Fruit fly (Drosophila melanogaster) whole organism, embryonic: Measurements from ENCODE around the gene Gdi.

Experiments used
- Atf-2 ChIP-seq: fragments of 200-800 bp; sonication (Bioruptor generic); optimal IDR thresholded peaks from 2 replicates; lab custom pipeline; 2016; ENCODE audit warnings: missing biosample characterization, missing genetic modification characterization
- Bdp1 ChIP-seq: fragments of 200-800 bp; sonication (Bioruptor generic); optimal IDR thresholded peaks from 3 replicates; lab custom pipeline; 2016; ENCODE audit warnings: missing biosample characterization, missing genetic modification characterization
- Blimp-1 ChIP-seq: fragments of 200-800 bp; sonication (Bioruptor generic); optimal IDR thresholded peaks from 3 replicates; lab custom pipeline; 2018; ENCODE audit warnings: missing biosample characterization, missing genetic modification characterization, mild to moderate bottlenecking, moderate library complexity, missing genetic modification reagents
- CG10366 ChIP-seq: fragments of 200-800 bp; sonication (Bioruptor generic); IDR thresholded peaks from 2 replicates; pipeline ENCODE4 v1.3.6; 2022; ENCODE audit warnings: missing biosample characterization, missing genetic modification characterization
- CG11723 ChIP-seq: fragments of 200-800 bp; sonication (Bioruptor generic); optimal IDR thresholded peaks from 2 replicates; lab custom pipeline; 2017; ENCODE audit warnings: missing biosample characterization, mild to moderate bottlenecking, missing genetic modification characterization
- CG14667 ChIP-seq: fragments of 200-800 bp; sonication (Bioruptor generic); IDR thresholded peaks from 2 replicates; pipeline ENCODE4 v1.3.6; 2022; ENCODE audit warnings: missing biosample characterization, missing genetic modification characterization
- CG1529 ChIP-seq: fragments of 200-800 bp; sonication (Bioruptor generic); optimal IDR thresholded peaks from 3 replicates; lab custom pipeline; 2018; ENCODE audit warnings: missing biosample characterization, missing genetic modification characterization
- CG15696 ChIP-seq: fragments of 200-800 bp; sonication (Bioruptor generic); optimal IDR thresholded peaks from 2 replicates; lab custom pipeline; 2019; ENCODE audit warnings: missing biosample characterization, mild to moderate bottlenecking, missing genetic modification characterization, moderate library complexity
- CG17612 ChIP-seq: fragments of 200-800 bp; sonication (Bioruptor generic); IDR thresholded peaks from 2 replicates; pipeline ENCODE4 v1.3.6; 2022; ENCODE audit warnings: missing biosample characterization, missing genetic modification characterization
- CG17802 ChIP-seq: fragments of 200-800 bp; sonication (Bioruptor generic); optimal IDR thresholded peaks from 2 replicates; lab custom pipeline; 2018; ENCODE audit warnings: missing biosample characterization, mild to moderate bottlenecking, missing genetic modification characterization, moderate library complexity
- CG17829 ChIP-seq: fragments of 200-800 bp; optimal IDR thresholded peaks from 2 replicates; lab custom pipeline; 2019; ENCODE audit warnings: missing biosample characterization, mild to moderate bottlenecking, missing genetic modification characterization, moderate library complexity
- CG2199 ChIP-seq: fragments of 200-800 bp; sonication (Bioruptor generic); IDR thresholded peaks from 3 replicates; pipeline ENCODE4 v1.3.6; 2022; ENCODE audit warnings: missing biosample characterization, missing genetic modification characterization
- CG31388 ChIP-seq: fragments of 200-800 bp; sonication (Bioruptor generic); optimal IDR thresholded peaks from 2 replicates; lab custom pipeline; 2016; ENCODE audit warnings: missing biosample characterization, missing genetic modification characterization
- CG3726 ChIP-seq: fragments of 200-800 bp; sonication (Bioruptor generic); IDR thresholded peaks from 3 replicates; pipeline ENCODE4, ENCODE4 v1.3.6; 2022; ENCODE audit warnings: missing biosample characterization, missing genetic modification characterization
- CG6175 ChIP-seq: fragments of 200-800 bp; sonication (Bioruptor generic); IDR thresholded peaks from 3 replicates; pipeline ENCODE4 v1.3.6; 2022; ENCODE audit warnings: missing biosample characterization, missing genetic modification characterization
- CG6272 ChIP-seq: fragments of 200-800 bp; sonication (Bioruptor generic); IDR thresholded peaks from 2 replicates; pipeline ENCODE4 v1.3.6; 2022; ENCODE audit warnings: missing biosample characterization, missing genetic modification characterization
- CG7745 ChIP-seq: fragments of 200-800 bp; sonication (Bioruptor generic); optimal IDR thresholded peaks from 2 replicates; lab custom pipeline; 2018; ENCODE audit warnings: missing biosample characterization, mild to moderate bottlenecking, missing genetic modification characterization, moderate library complexity
- CG9817 ChIP-seq: fragments of 200-800 bp; sonication (Bioruptor generic); optimal IDR thresholded peaks from 2 replicates; lab custom pipeline; 2018; ENCODE audit warnings: missing biosample characterization, mild to moderate bottlenecking, missing genetic modification characterization, moderate library complexity
- Dek ChIP-seq: fragments of 200-800 bp; sonication (Bioruptor generic); optimal IDR thresholded peaks from 3 replicates; lab custom pipeline; 2019; ENCODE audit warnings: missing biosample characterization, mild to moderate bottlenecking, missing genetic modification characterization, moderate library complexity
- ERR ChIP-seq: fragments of 200-800 bp; sonication (Bioruptor generic); optimal IDR thresholded peaks from 2 replicates; lab custom pipeline; 2016; ENCODE audit warnings: missing biosample characterization, missing genetic modification characterization
- GATAe ChIP-seq: fragments of 200-800 bp; sonication (Bioruptor generic); conservative IDR thresholded peaks from 2 replicates; pipeline ENCODE4 v1.3.6; 2022; ENCODE audit warnings: missing biosample characterization, missing genetic modification characterization
- Hey ChIP-seq: fragments of 200-800 bp; sonication (Bioruptor generic); optimal IDR thresholded peaks from 3 replicates; lab custom pipeline; 2018; ENCODE audit warnings: missing biosample characterization, mild to moderate bottlenecking, missing genetic modification characterization
- Hr51 ChIP-seq, 2 experiments: fragments of 200-800 bp; sonication (Bioruptor generic); optimal IDR thresholded peaks; 2 replicates in 1 of 2; 3 replicates in 1 of 2; lab custom pipeline; 2016 to 2018; ENCODE audit warnings: missing biosample characterization in 2 of 2, missing genetic modification characterization in 2 of 2, mild to moderate bottlenecking in 1 of 2, moderate library complexity in 1 of 2
- Nf-YB ChIP-seq: fragments of 200-800 bp; sonication (Bioruptor generic); optimal IDR thresholded peaks from 3 replicates; lab custom pipeline; 2019; ENCODE audit warnings: missing biosample characterization, mild to moderate bottlenecking, missing genetic modification characterization, moderate library complexity
- Opbp ChIP-seq: fragments of 200-800 bp; sonication (Bioruptor generic); IDR thresholded peaks from 3 replicates; pipeline ENCODE4 v1.3.6; 2022; ENCODE audit warnings: missing biosample characterization, missing genetic modification characterization; ENCODE audit not compliant: partially characterized antibody
- Sry-β ChIP-seq: fragments of 200-800 bp; sonication (Bioruptor generic); optimal IDR thresholded peaks from 2 replicates; lab custom pipeline; 2018; ENCODE audit warnings: missing biosample characterization, mild to moderate bottlenecking, missing genetic modification characterization, moderate library complexity
- Trl ChIP-seq, 3 experiments: fragments of >200 bp in 2 of 3; fragments of 200-800 bp in 1 of 3; sonication (Bioruptor generic) in 1 of 3; optimal IDR thresholded peaks; 2 replicates in 1 of 3; 3 replicates in 2 of 3; lab custom pipeline; 2016 to 2017; ENCODE audit warnings: missing biosample characterization in 1 of 3, missing genetic modification characterization in 1 of 3
- Xbp1 ChIP-seq: fragments of 200-800 bp; sonication (Bioruptor generic); optimal IDR thresholded peaks from 3 replicates; lab custom pipeline; 2016; ENCODE audit warnings: missing biosample characterization, mild to moderate bottlenecking, missing genetic modification characterization
- abd-A ChIP-seq: fragments of 200-800 bp; sonication (Bioruptor generic); optimal IDR thresholded peaks from 3 replicates; lab custom pipeline; 2019; ENCODE audit warnings: missing biosample characterization, mild to moderate bottlenecking, missing genetic modification characterization, moderate library complexity
- bbx ChIP-seq: fragments of 200-800 bp; sonication (Bioruptor generic); IDR thresholded peaks from 2 replicates; pipeline ENCODE4 v1.3.6; 2022; ENCODE audit warnings: missing biosample characterization, missing genetic modification characterization; ENCODE audit not compliant: partially characterized antibody
- bigmax ChIP-seq: fragments of 200-800 bp; sonication (Bioruptor generic); optimal IDR thresholded peaks from 2 replicates; lab custom pipeline; 2018; ENCODE audit warnings: missing biosample characterization, mild to moderate bottlenecking, missing genetic modification characterization
- bowl ChIP-seq: fragments of 200-800 bp; sonication (Bioruptor generic); IDR thresholded peaks from 2 replicates; pipeline ENCODE4 v1.3.6; 2022; ENCODE audit warnings: missing biosample characterization, missing genetic modification characterization
- chinmo ChIP-seq: fragments of 200-800 bp; sonication (Bioruptor generic); IDR thresholded peaks from 4 replicates; pipeline ENCODE4 v1.3.6; 2022; ENCODE audit warnings: missing biosample characterization, missing genetic modification characterization; ENCODE audit not compliant: partially characterized antibody
- exex ChIP-seq: fragments of 200-800 bp; sonication (Bioruptor generic); optimal IDR thresholded peaks from 4 replicates; lab custom pipeline; 2018; ENCODE audit warnings: missing biosample characterization, mild to moderate bottlenecking, missing genetic modification characterization, moderate library complexity
- fd102C ChIP-seq: fragments of 200-800 bp; sonication (Bioruptor generic); optimal IDR thresholded peaks from 2 replicates; lab custom pipeline; 2018; ENCODE audit warnings: missing biosample characterization, mild to moderate bottlenecking, missing genetic modification characterization, moderate library complexity
- gsb-n ChIP-seq: fragments of 200-800 bp; sonication (Bioruptor generic); optimal IDR thresholded peaks from 3 replicates; lab custom pipeline; 2018; ENCODE audit warnings: missing biosample characterization, mild to moderate bottlenecking, missing genetic modification characterization
- hkb ChIP-seq, 2 experiments: fragments of 200-800 bp in 1 of 2; fragments of >200 bp in 1 of 2; sonication (Bioruptor generic) in 1 of 2; IDR thresholded peaks in 1 of 2; optimal IDR thresholded peaks in 1 of 2; 2 replicates each; pipeline versions ENCODE4 v1.3.6 to Lab custom; 2017 to 2022; ENCODE audit warnings: missing biosample characterization in 1 of 2, missing genetic modification characterization in 1 of 2
- kay ChIP-seq: fragments of 200-800 bp; sonication (Bioruptor generic); optimal IDR thresholded peaks from 2 replicates; lab custom pipeline; 2016; ENCODE audit warnings: missing biosample characterization, missing genetic modification characterization
- lab ChIP-seq: fragments of 200-800 bp; sonication (Bioruptor generic); optimal IDR thresholded peaks from 3 replicates; lab custom pipeline; 2017; ENCODE audit warnings: missing biosample characterization, missing genetic modification characterization, mild to moderate bottlenecking, moderate library complexity, missing genetic modification reagents
- mam ChIP-seq: fragments of 200-800 bp; sonication (Bioruptor generic); optimal IDR thresholded peaks from 3 replicates; lab custom pipeline; 2016; ENCODE audit warnings: missing biosample characterization, missing genetic modification characterization
- mirr ChIP-seq: fragments of 200-800 bp; sonication (Bioruptor generic); optimal IDR thresholded peaks from 3 replicates; lab custom pipeline; 2018; ENCODE audit warnings: missing biosample characterization, mild to moderate bottlenecking, missing genetic modification characterization
- mld ChIP-seq: fragments of 200-800 bp; sonication (Bioruptor generic); IDR thresholded peaks from 3 replicates; pipeline ENCODE4 v1.3.6; 2022; ENCODE audit warnings: missing biosample characterization, missing genetic modification characterization; ENCODE audit not compliant: partially characterized antibody
- onecut ChIP-seq: fragments of 200-800 bp; sonication (Bioruptor generic); IDR thresholded peaks from 2 replicates; pipeline ENCODE4 v1.3.6; 2022; ENCODE audit warnings: missing biosample characterization, missing genetic modification characterization
- pb ChIP-seq: fragments of 200-800 bp; sonication (Bioruptor generic); optimal IDR thresholded peaks from 3 replicates; lab custom pipeline; 2016; ENCODE audit warnings: missing biosample characterization, missing genetic modification characterization
- so ChIP-seq: fragments of 200-800 bp; sonication (Bioruptor generic); IDR thresholded peaks from 3 replicates; pipeline ENCODE4 v1.3.6; 2022; ENCODE audit warnings: missing biosample characterization, missing genetic modification characterization
- yki ChIP-seq: fragments of >200 bp; optimal IDR thresholded peaks from 3 replicates; lab custom pipeline; 2018

Gene Gdi

DNA sequence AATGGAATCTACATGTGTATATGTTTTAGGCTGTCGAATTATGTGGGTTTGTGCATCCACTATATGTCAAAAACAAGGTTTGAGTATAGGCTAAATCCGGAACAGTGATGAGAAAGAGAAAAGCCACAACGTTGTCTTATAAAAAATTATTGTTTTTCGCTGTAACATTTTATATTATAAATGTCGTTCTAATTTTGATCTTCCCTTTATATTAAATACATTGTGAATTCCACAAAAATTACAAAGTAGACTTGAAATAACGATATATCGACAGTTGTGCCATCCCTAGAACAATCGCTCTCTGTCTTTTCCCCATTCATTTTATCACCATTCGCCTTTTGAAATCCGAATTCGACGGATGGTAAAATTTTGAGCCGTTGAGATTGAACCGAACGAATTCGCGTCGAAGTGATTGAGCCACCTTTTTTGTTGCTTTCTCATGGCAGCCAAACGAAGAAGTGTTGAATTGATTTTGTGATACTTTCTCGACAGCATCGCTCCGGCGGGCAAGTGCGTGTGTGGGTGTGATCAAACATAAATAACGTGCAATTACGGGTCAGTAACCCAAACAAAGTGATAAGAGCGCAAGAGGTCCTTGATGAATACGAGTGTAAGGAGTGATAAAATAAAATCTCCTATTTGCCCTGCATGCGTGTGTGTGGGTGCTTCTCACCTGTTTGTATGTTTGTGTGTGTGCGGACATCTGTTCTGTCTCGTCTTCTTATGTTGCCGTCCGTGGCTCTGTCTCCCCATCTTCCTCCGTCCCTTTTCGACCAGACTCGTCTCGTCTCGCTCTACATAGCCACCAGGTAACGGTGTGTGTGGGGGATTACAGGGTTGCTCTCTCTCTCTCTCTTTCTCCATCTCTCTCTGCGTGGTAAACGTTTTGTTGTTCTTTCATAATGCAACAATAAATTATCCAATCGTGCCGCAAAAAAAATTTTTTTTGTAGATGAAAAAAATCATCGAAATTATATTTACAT lies 26.5 kb upstream of the Gdi start, which contains the start of gene Oatp30B (continued):
- peak; percentile 85 for TF ChIP-seq Nf-YB
- peak; percentile 42 for TF ChIP-seq bigmax (GFP tag; lab: Kevin White, UChicago)
- TF ChIP-seq CG9817 = peak; percentile 98
- peak; percentile 88 for TF ChIP-seq CG1529 (GFP tag; lab: Kevin White, UChicago)
- peak; percentile 97 for TF ChIP-seq CG2199 (GFP tag; lab: Robert Waterston, UW)
- TF ChIP-seq GATAe (GFP tag; lab: Robert Waterston, UW) = peak; percentile 92
- peak; percentile 92 for TF ChIP-seq onecut (GFP tag; lab: Robert Waterston, UW)
- peak; percentile 85 for TF ChIP-seq CG11723
- TF ChIP-seq mirr = peak; percentile 94
- peak; percentile 81 for TF ChIP-seq CG7745
- TF ChIP-seq Sry-β (GFP tag; lab: Kevin White, UChicago) = peak; percentile 89
- TF ChIP-seq Bdp1 (GFP tag; lab: Kevin White, UChicago) = peak; percentile 89
- peak; percentile 93; the same call in 2 of the 3 replicates for TF ChIP-seq CG3726 (GFP tag; lab: Robert Waterston, UW)
- peak; percentile 98 for TF ChIP-seq CG17829 (tag; lab: Kevin White, UChicago)
- peak; percentile 98 for TF ChIP-seq lab
- TF ChIP-seq hkb (optimal IDR thresholded peaks at IDR 0.05; lab: Kevin White, UChicago) = no peak
- TF ChIP-seq hkb (GFP tag; IDR thresholded peaks at IDR 0.05; lab: Robert Waterston, UW) = peak; percentile 98
- peak; percentile 95 for TF ChIP-seq Blimp-1 (GFP tag; lab: Kevin White, UChicago)
- TF ChIP-seq CG6272 (GFP tag; lab: Robert Waterston, UW) = peak; percentile 97
- peak; percentile 89; the same call in 2 of the 3 replicates for TF ChIP-seq mld (GFP tag; lab: Robert Waterston, UW)
- TF ChIP-seq kay (GFP tag; lab: Kevin White, UChicago) = peak; percentile 96
- peak; percentile 84 for TF ChIP-seq Hey
- peak; percentile 97 for TF ChIP-seq mam (GFP tag; lab: Kevin White, UChicago)
- peak; percentile 89 for TF ChIP-seq Atf-2 (GFP tag; lab: Kevin White, UChicago)
- TF ChIP-seq CG17612 = peak; percentile 93
- TF ChIP-seq chinmo (GFP tag; lab: Robert Waterston, UW) = peak; percentile 93; the same call in 3 of the 4 replicates
- peak; percentile 99 for TF ChIP-seq CG15696 (tag; lab: Kevin White, UChicago)
- TF ChIP-seq ERR (GFP tag; lab: Kevin White, UChicago) = peak; percentile 89
- peak; percentile 98 for TF ChIP-seq Xbp1 (GFP tag; lab: Kevin White, UChicago)
- peak; percentile 96 for TF ChIP-seq Hr51 (GFP tag; optimal IDR thresholded peaks at IDR 0.05; lab: Kevin White, UChicago)
- TF ChIP-seq gsb-n = peak; percentile 96
- TF ChIP-seq Dek = peak; percentile 97
- peak; percentile 97 for TF ChIP-seq bbx (GFP tag; lab: Robert Waterston, UW)
- TF ChIP-seq CG31388 (GFP tag; lab: Kevin White, UChicago) = peak; percentile 92
- TF ChIP-seq abd-A (tag; lab: Kevin White, UChicago) = peak; percentile 91
- peak; percentile 67 to 77 for TF ChIP-seq Trl (optimal IDR thresholded peaks at IDR 0.05; lab: Kevin White, UChicago)
- TF ChIP-seq Trl (GFP tag; optimal IDR thresholded peaks at IDR 0.05; lab: Kevin White, UChicago) = peak; percentile 96
- peak; percentile 74 for TF ChIP-seq fd102C (GFP tag; lab: Kevin White, UChicago)
- TF ChIP-seq CG10366 (GFP tag; lab: Robert Waterston, UW) = peak; percentile 98
- peak; percentile 86 for TF ChIP-seq exex (tag; lab: Kevin White, UChicago)
- TF ChIP-seq CG14667 (GFP tag; lab: Robert Waterston, UW) = peak; percentile 96
- TF ChIP-seq Opbp (GFP tag; lab: Robert Waterston, UW) = peak; percentile 96
- peak; percentile 95 for TF ChIP-seq so (GFP tag; lab: Robert Waterston, UW)
- peak; percentile 95 for TF ChIP-seq CG6175 (GFP tag; lab: Robert Waterston, UW)
- TF ChIP-seq CG17802 (tag; lab: Kevin White, UChicago) = peak; percentile 78
- TF ChIP-seq bowl (GFP tag; lab: Robert Waterston, UW) = peak; percentile 93
- no peak for TF ChIP-seq yki (lab: Kevin White, UChicago)
- TF ChIP-seq pb = peak; percentile 89
